Fruit fly (Drosophila melanogaster) whole organism, prepupa: ENCODE data around the gene L2HGDH.

Experiments used
- Blimp-1 ChIP-seq: fragments of 200-800 bp; sonication (Bioruptor generic); optimal IDR thresholded peaks from 3 replicates; lab custom pipeline; 2017; ENCODE audit warnings: missing biosample characterization, missing genetic modification characterization, mild to moderate bottlenecking, moderate library complexity, missing genetic modification reagents
- CG11294 ChIP-seq: fragments of 200-800 bp; sonication (Bioruptor generic); IDR thresholded peaks from 2 replicates; pipeline ENCODE4 v1.3.6; 2022; ENCODE audit warnings: missing biosample characterization, missing genetic modification characterization
- CG11902 ChIP-seq: fragments of 200-800 bp; sonication (Bioruptor generic); optimal IDR thresholded peaks from 3 replicates; lab custom pipeline; 2016; ENCODE audit warnings: missing biosample characterization, missing genetic modification characterization
- CG1621 ChIP-seq: fragments of 200-800 bp; sonication (Bioruptor generic); optimal IDR thresholded peaks from 3 replicates; lab custom pipeline; 2018; ENCODE audit warnings: missing biosample characterization, mild to moderate bottlenecking, missing genetic modification characterization
- CG16779 ChIP-seq: fragments of 200-800 bp; sonication (Bioruptor generic); optimal IDR thresholded peaks from 3 replicates; lab custom pipeline; 2017; ENCODE audit warnings: missing biosample characterization, mild to moderate bottlenecking, missing genetic modification characterization
- CG3032 ChIP-seq: fragments of 200-800 bp; optimal IDR thresholded peaks from 2 replicates; lab custom pipeline; 2019; ENCODE audit warnings: missing biosample characterization, mild to moderate bottlenecking, missing genetic modification characterization, moderate library complexity
- CG32006 ChIP-seq: fragments of 200-800 bp; sonication (Bioruptor generic); optimal IDR thresholded peaks from 3 replicates; lab custom pipeline; 2017; ENCODE audit warnings: missing biosample characterization, mild to moderate bottlenecking, missing genetic modification characterization
- CG6163 ChIP-seq: fragments of 200-800 bp; sonication (Bioruptor generic); IDR thresholded peaks from 3 replicates; pipeline ENCODE4 v1.3.6; 2022; ENCODE audit warnings: missing biosample characterization, missing genetic modification characterization
- CG6276 ChIP-seq: fragments of 200-800 bp; sonication (Bioruptor generic); optimal IDR thresholded peaks from 2 replicates; lab custom pipeline; 2017; ENCODE audit warnings: missing biosample characterization, mild to moderate bottlenecking, missing genetic modification characterization
- CG6808 ChIP-seq: fragments of 200-800 bp; sonication (Bioruptor generic); optimal IDR thresholded peaks from 3 replicates; lab custom pipeline; 2017; ENCODE audit warnings: missing biosample characterization, missing genetic modification characterization, mild to moderate bottlenecking, moderate library complexity, missing genetic modification reagents
- CG6854 ChIP-seq: fragments of 200-800 bp; sonication (Bioruptor generic); optimal IDR thresholded peaks from 2 replicates; lab custom pipeline; 2017; ENCODE audit warnings: missing biosample characterization, mild to moderate bottlenecking, missing genetic modification characterization
- CG8119 ChIP-seq: fragments of 200-800 bp; sonication (Bioruptor generic); IDR thresholded peaks from 3 replicates; pipeline ENCODE4 v1.3.6; 2022; ENCODE audit warnings: missing biosample characterization, missing genetic modification characterization
- CG8319 ChIP-seq: fragments of 200-800 bp; sonication (Bioruptor generic); optimal IDR thresholded peaks from 3 replicates; lab custom pipeline; 2016; ENCODE audit warnings: missing biosample characterization, missing genetic modification characterization
- CG8632 ChIP-seq: fragments of 200-800 bp; sonication (Bioruptor generic); optimal IDR thresholded peaks from 3 replicates; lab custom pipeline; 2016; ENCODE audit warnings: missing biosample characterization, missing genetic modification characterization
- Ets21C ChIP-seq: fragments of 200-800 bp; sonication (Bioruptor generic); optimal IDR thresholded peaks from 3 replicates; lab custom pipeline; 2016; ENCODE audit warnings: missing biosample characterization, missing genetic modification characterization
- Gug ChIP-seq: fragments of 200-800 bp; sonication (Bioruptor generic); IDR thresholded peaks from 2 replicates; pipeline ENCODE4 v1.3.6; 2022; ENCODE audit warnings: missing biosample characterization, missing genetic modification characterization
- Hr38 ChIP-seq: sonication (Bioruptor generic); optimal IDR thresholded peaks from 2 replicates; lab custom pipeline; 2016; ENCODE audit warnings: missing biosample characterization, missing genetic modification characterization
- Hr39 ChIP-seq: fragments of 200-800 bp; sonication (Bioruptor generic); optimal IDR thresholded peaks from 2 replicates; lab custom pipeline; 2016; ENCODE audit warnings: missing biosample characterization, missing genetic modification characterization
- Hr4 ChIP-seq: fragments of 200-800 bp; sonication (Bioruptor generic); optimal IDR thresholded peaks from 3 replicates; lab custom pipeline; 2016; ENCODE audit warnings: missing biosample characterization, missing genetic modification characterization
- Met ChIP-seq: fragments of 200-800 bp; sonication (Bioruptor generic); optimal IDR thresholded peaks from 3 replicates; lab custom pipeline; 2016; ENCODE audit warnings: missing biosample characterization, missing genetic modification characterization
- OdsH ChIP-seq: fragments of 200-800 bp; sonication (Bioruptor generic); optimal IDR thresholded peaks from 3 replicates; lab custom pipeline; 2016; ENCODE audit warnings: missing biosample characterization, missing genetic modification characterization
- Sox102F ChIP-seq: fragments of 200-800 bp; sonication (Bioruptor generic); optimal IDR thresholded peaks from 2 replicates; lab custom pipeline; 2016; ENCODE audit warnings: missing biosample characterization, mild to moderate bottlenecking, missing genetic modification characterization
- Sox14 ChIP-seq: fragments of 200-800 bp; sonication (Bioruptor generic); optimal IDR thresholded peaks from 3 replicates; lab custom pipeline; 2016; ENCODE audit warnings: missing biosample characterization, missing genetic modification characterization
- acj6 ChIP-seq: fragments of 200-800 bp; sonication (Bioruptor generic); optimal IDR thresholded peaks from 3 replicates; lab custom pipeline; 2016; ENCODE audit warnings: missing biosample characterization, missing genetic modification characterization
- eg ChIP-seq: fragments of 200-800 bp; sonication (Bioruptor generic); IDR thresholded peaks from 3 replicates; pipeline ENCODE4 v1.3.6; 2022; ENCODE audit warnings: missing biosample characterization, missing genetic modification characterization
- esn ChIP-seq: fragments of 200-800 bp; sonication (Bioruptor generic); optimal IDR thresholded peaks from 2 replicates; lab custom pipeline; 2016; ENCODE audit warnings: missing biosample characterization, mild to moderate bottlenecking, missing genetic modification characterization, moderate library complexity
- fd59A ChIP-seq: fragments of 200-800 bp; sonication (Bioruptor generic); optimal IDR thresholded peaks from 2 replicates; lab custom pipeline; 2017; ENCODE audit warnings: missing biosample characterization, mild to moderate bottlenecking, missing genetic modification characterization, missing genetic modification reagents
- fd85E ChIP-seq: fragments of 200-800 bp; sonication (Bioruptor generic); optimal IDR thresholded peaks from 3 replicates; lab custom pipeline; 2016; ENCODE audit warnings: missing biosample characterization, missing genetic modification characterization
- fkh ChIP-seq: fragments of 200-800 bp; sonication (Bioruptor generic); optimal IDR thresholded peaks from 3 replicates; lab custom pipeline; 2017; ENCODE audit warnings: missing biosample characterization, mild to moderate bottlenecking, missing genetic modification characterization, moderate library complexity
- lz ChIP-seq: fragments of 200-800 bp; sonication (Bioruptor generic); optimal IDR thresholded peaks from 3 replicates; lab custom pipeline; 2016; ENCODE audit warnings: missing biosample characterization, missing genetic modification characterization
- net ChIP-seq: fragments of 200-800 bp; sonication (Bioruptor generic); optimal IDR thresholded peaks from 3 replicates; lab custom pipeline; 2016; ENCODE audit warnings: missing biosample characterization, missing genetic modification characterization
- salr ChIP-seq, 2 experiments: fragments of 200-800 bp; sonication (Bioruptor generic); optimal IDR thresholded peaks; 3 replicates each; lab custom pipeline; 2016 to 2018; ENCODE audit warnings: missing biosample characterization in 2 of 2, missing genetic modification characterization in 2 of 2, mild to moderate bottlenecking in 1 of 2
- spab ChIP-seq: fragments of 200-800 bp; sonication (Bioruptor generic); optimal IDR thresholded peaks from 2 replicates; lab custom pipeline; 2017; ENCODE audit warnings: missing biosample characterization, mild to moderate bottlenecking, missing genetic modification characterization, missing genetic modification reagents
- ss ChIP-seq, 2 experiments: fragments of 200-800 bp; sonication (Bioruptor generic); optimal IDR thresholded peaks; 2 replicates in 1 of 2; 3 replicates in 1 of 2; lab custom pipeline; 2017 to 2018; ENCODE audit warnings: mild to moderate bottlenecking in 2 of 2, missing biosample characterization in 2 of 2, missing genetic modification characterization in 2 of 2, moderate library complexity in 1 of 2
- svp ChIP-seq: fragments of 200-800 bp; sonication (Bioruptor generic); peaks from one replicate; lab custom pipeline; 2016; ENCODE audit warnings: missing biosample characterization, missing genetic modification characterization
- vri ChIP-seq: fragments of 200-800 bp; sonication (Bioruptor generic); optimal IDR thresholded peaks from 3 replicates; lab custom pipeline; 2016; ENCODE audit warnings: missing biosample characterization, mild to moderate bottlenecking, missing genetic modification characterization

L2HGDH gene

dm6 chr2L:18957142-18957674 lies 17.0 kb downstream of the L2HGDH start, which contains the start of gene Bhmt (continued):
- TF ChIP-seq spab (GFP tag; lab: Kevin White, UChicago), result peak; percentile 76
- peak; percentile 84 for TF ChIP-seq Gug
- TF ChIP-seq CG11294 (GFP tag; lab: Robert Waterston, UW), result peak; percentile 81
- TF ChIP-seq OdsH, result peak; percentile 86
- TF ChIP-seq CG8632 (GFP tag; lab: Kevin White, UChicago), result peak; percentile 89
- peak; percentile 57 for TF ChIP-seq Ets21C (GFP tag; lab: Kevin White, UChicago)
- TF ChIP-seq CG6808, result peak; percentile 80
- TF ChIP-seq CG11902, result peak; percentile 76
- peak; percentile 67 for TF ChIP-seq Blimp-1
- peak; percentile 86 for TF ChIP-seq CG3032
- peak; percentile 78 for TF ChIP-seq Met (GFP tag; lab: Kevin White, UChicago)
- peak; percentile 93 for TF ChIP-seq eg (GFP tag; lab: Robert Waterston, UW)
- TF ChIP-seq Sox102F (GFP tag; lab: Kevin White, UChicago), result peak; percentile 82
- peak; percentile 85 for TF ChIP-seq CG16779 (tag; lab: Kevin White, UChicago)
- peak; percentile 92 for TF ChIP-seq svp (GFP tag; lab: Kevin White, UChicago)
- peak; percentile 59 for TF ChIP-seq Hr39
- peak; percentile 69 for TF ChIP-seq Hr4 (GFP tag; lab: Kevin White, UChicago)
- TF ChIP-seq, all 60 proteins: peak for 58

dm6 chr2L:18955666-18956065 lies 18.6 kb downstream of the L2HGDH start:
- peak; percentile 47 for TF ChIP-seq svp (GFP tag; lab: Kevin White, UChicago)
- peak; percentile 38 for TF ChIP-seq fkh (GFP tag; lab: Kevin White, UChicago)
- TF ChIP-seq esn (GFP tag; lab: Kevin White, UChicago), result no peak

dm6 chr2L:18954255-18954715 lies 20.0 kb downstream of the L2HGDH start, which contains the start of gene CG10621:
TSS of gene CG10621 (minus strand) at chr2L:18954431.
- TF ChIP-seq Hr38 (GFP tag; lab: Kevin White, UChicago) (no peak), CG11294 (GFP tag; lab: Robert Waterston, UW) (no peak), Sox14 (GFP tag; lab: Kevin White, UChicago) (no peak), Sox102F (GFP tag; lab: Kevin White, UChicago) (peak; percentile 20), ss (GFP tag; optimal IDR thresholded peaks at IDR 0.05; lab: Kevin White, UChicago) (peak in 1 of 2 experiments; percentile 32), CG3032 (no peak), lz (GFP tag; lab: Kevin White, UChicago) (no peak), CG32006 (GFP tag; lab: Kevin White, UChicago) (no peak), Blimp-1 (no peak), acj6 (no peak), net (GFP tag; lab: Kevin White, UChicago) (peak; percentile 33), CG6163 (GFP tag; lab: Robert Waterston, UW) (0 out of 3 replicates have a peak, but pooled peaks have one; percentile 34), CG6276 (no peak), Gug (no peak), fd59A (GFP tag; lab: Kevin White, UChicago) (no peak), CG6808 (peak; percentile 4), vri (peak; percentile 79), CG1621 (no peak), CG8319 (no peak), Hr4 (GFP tag; lab: Kevin White, UChicago) (no peak), Hr39 (no peak), salr (GFP tag; optimal IDR thresholded peaks at IDR 0.05; lab: Kevin White, UChicago) (no peak), fkh (GFP tag; lab: Kevin White, UChicago) (peak; percentile 35), CG16779 (tag; lab: Kevin White, UChicago) (no peak), CG11902 (no peak), svp (GFP tag; lab: Kevin White, UChicago) (peak; percentile 97), fd85E (GFP tag; lab: Kevin White, UChicago) (no peak), CG8119 (GFP tag; lab: Robert Waterston, UW) (0 out of 3 replicates have a peak, but pooled peaks have one; percentile 24), CG6854 (peak; percentile 57)
